Worm (Caenorhabditis elegans): ENCODE measurements around the gene mtp-18.

Gene mtp-18

DNA sequence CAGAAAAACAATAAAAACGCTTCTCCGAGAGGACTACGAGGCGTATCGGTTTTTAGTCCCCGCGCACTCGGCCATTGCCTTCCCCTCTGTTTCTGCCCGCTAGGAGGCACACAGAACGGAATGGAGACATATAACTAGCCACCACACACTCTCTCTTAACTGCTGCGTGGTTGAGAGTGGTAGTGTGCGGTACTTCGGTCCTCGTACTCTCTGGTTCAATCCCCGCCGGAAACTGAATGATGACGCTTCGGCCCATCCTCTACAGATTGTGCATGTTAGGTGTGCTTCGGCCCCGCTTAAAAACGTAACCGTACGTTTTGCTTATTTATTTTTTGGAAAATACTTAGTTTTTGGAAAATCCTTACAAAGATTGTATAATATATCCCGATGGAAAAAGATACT, 1.5 kb upstream of the mtp-18 start, which contains the start of gene T13C5.6 (continued):
- TF ChIP-seq mab-9 (GFP tag; IDR thresholded peaks at IDR 0.05): peak; percentile 85
- TF ChIP-seq sup-37 (GFP tag; optimal IDR thresholded peaks at IDR 0.05): peak; percentile 60
- TF ChIP-seq sox-4 (tag; optimal IDR thresholded peaks at IDR 0.05): peak; percentile 89
- peak; percentile 91 for TF ChIP-seq tbx-2 (tag; optimal IDR thresholded peaks at IDR 0.05)
- TF ChIP-seq ceh-88 (GFP tag; IDR thresholded peaks at IDR 0.05): peak; percentile 64
- peak; percentile 63 for TF ChIP-seq zip-4 (GFP tag; optimal IDR thresholded peaks at IDR 0.05)
- no peak for TF ChIP-seq sptf-1 (tag; optimal IDR thresholded peaks at IDR 0.05)
- peak; percentile 95 for TF ChIP-seq snu-23 (GFP tag; optimal IDR thresholded peaks at IDR 0.05)
- TF ChIP-seq mef-2 (tag; optimal IDR thresholded peaks at IDR 0.05): peak; percentile 22

DNA sequence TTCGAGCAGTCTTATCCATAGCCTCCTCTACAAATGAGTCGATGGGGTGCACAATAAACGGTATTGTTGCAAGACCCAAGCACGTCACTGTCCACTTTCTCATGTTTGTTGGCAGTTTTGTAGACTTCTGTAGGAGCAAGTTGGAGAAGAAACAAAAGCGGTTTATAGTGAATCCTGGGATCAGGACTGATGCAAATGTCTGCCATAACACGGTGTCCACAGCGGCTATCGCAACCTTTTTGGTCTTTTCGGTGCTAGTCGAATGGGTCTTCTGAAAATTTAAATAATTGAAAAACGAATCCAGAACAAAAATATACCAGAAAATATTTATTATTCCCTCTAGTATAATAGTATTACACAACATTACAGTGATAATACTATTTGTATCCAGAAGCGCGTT, 880 bp downstream of the mtp-18 start:
- TF ChIP-seq F16B12.6 (tag; optimal IDR thresholded peaks at IDR 0.05) (no peak), ceh-8 (GFP tag; optimal IDR thresholded peaks at IDR 0.05) (no peak), hlh-17 (GFP tag; optimal IDR thresholded peaks at IDR 0.05; ENCODE audit: borderline replicate concordance) (no peak), ets-5 (GFP tag; IDR thresholded peaks at IDR 0.05) (no peak), hlh-4 (tag; optimal IDR thresholded peaks at IDR 0.05) (no peak), lin-13 (GFP tag; optimal IDR thresholded peaks at IDR 0.05) (no peak), lin-14 (GFP tag; optimal IDR thresholded peaks at IDR 0.05) (no peak), grh-1 (GFP tag; IDR thresholded peaks at IDR 0.05) (no peak), pqm-1 (tag; optimal IDR thresholded peaks at IDR 0.05) (no peak), nhr-90 (tag; optimal IDR thresholded peaks at IDR 0.05; ENCODE audit: poor library complexity) (no peak), nhr-47 (tag; optimal IDR thresholded peaks at IDR 0.05) (no peak), jun-1 (tag; optimal IDR thresholded peaks at IDR 0.05) (no peak), nhr-77 (tag; optimal IDR thresholded peaks at IDR 0.05) (no peak), xbp-1 (tag; optimal IDR thresholded peaks at IDR 0.05) (no peak), tbx-2 (tag; optimal IDR thresholded peaks at IDR 0.05) (no peak)

DNA sequence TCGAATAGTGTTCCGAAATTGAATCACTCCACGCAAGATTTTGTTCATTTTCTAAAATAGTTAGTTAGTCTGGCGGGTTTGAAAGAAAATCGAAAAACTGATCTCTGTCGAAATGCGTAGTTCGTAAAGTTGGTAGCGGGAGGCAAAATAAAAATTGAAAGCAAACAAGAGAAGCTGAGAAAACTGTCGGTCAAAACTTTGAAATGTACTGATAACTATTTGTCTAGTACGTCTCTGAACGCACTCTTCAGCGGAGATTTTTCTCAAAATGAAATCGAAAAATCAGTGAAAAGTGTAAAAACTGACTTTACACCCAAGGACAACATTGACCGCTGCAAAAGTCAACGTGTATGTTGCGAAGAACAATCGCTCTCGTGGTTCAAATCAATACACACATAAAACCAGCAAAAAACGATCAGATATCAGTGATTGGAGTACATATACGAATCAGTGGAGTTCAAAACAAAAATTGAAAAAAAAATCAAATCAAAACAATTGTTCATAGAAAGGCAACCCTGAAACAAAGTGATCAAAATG, 1.4 kb downstream of the mtp-18 start, which contains the start of gene bca-1:
bca-1 (minus strand) TSS at position 51 of the 537 bp plus-strand sequence.
- TF ChIP-seq nhr-90 (tag; optimal IDR thresholded peaks at IDR 0.05; ENCODE audit: poor library complexity): peak; percentile 69
- TF ChIP-seq unc-130 (tag; optimal IDR thresholded peaks at IDR 0.05): peak; percentile 50
- peak; percentile 56 for TF ChIP-seq nhr-47 (tag; optimal IDR thresholded peaks at IDR 0.05)
- peak; percentile 82 for TF ChIP-seq nhr-85 (tag)
- TF ChIP-seq hpl-2 (GFP tag; optimal IDR thresholded peaks at IDR 0.05): no peak
- TF ChIP-seq nhr-20 (tag; optimal IDR thresholded peaks at IDR 0.05): peak; percentile 88
- TF ChIP-seq sox-4 (tag; optimal IDR thresholded peaks at IDR 0.05): no peak
- TF ChIP-seq jun-1 (tag; optimal IDR thresholded peaks at IDR 0.05): no peak
- peak; percentile 15 for TF ChIP-seq nhr-77 (tag; optimal IDR thresholded peaks at IDR 0.05)
- TF ChIP-seq zip-4 (GFP tag; optimal IDR thresholded peaks at IDR 0.05): no peak
- TF ChIP-seq rnt-1 (tag; optimal IDR thresholded peaks at IDR 0.05): peak; percentile 49
- peak; percentile 69 for TF ChIP-seq tbx-2 (tag; optimal IDR thresholded peaks at IDR 0.05)
- TF ChIP-seq xbp-1 (tag; optimal IDR thresholded peaks at IDR 0.05): peak; percentile 72
- peak; percentile 83 for TF ChIP-seq blmp-1 (tag; optimal IDR thresholded peaks at IDR 0.05)
- TF ChIP-seq elt-3 (tag; optimal IDR thresholded peaks at IDR 0.05): peak in 2 of 6 experiments; percentile 59 to 68
- peak; percentile 91 for TF ChIP-seq snu-23 (GFP tag; optimal IDR thresholded peaks at IDR 0.05)
- TF ChIP-seq nhr-28 (tag; optimal IDR thresholded peaks at IDR 0.05): no peak
- TF ChIP-seq C16A3.4 (tag; optimal IDR thresholded peaks at IDR 0.05): peak; percentile 44
- TF ChIP-seq grh-1 (GFP tag; IDR thresholded peaks at IDR 0.05): peak; percentile 40
- TF ChIP-seq fkh-8 (tag; optimal IDR thresholded peaks at IDR 0.05): no peak
- TF ChIP-seq dpl-1 (GFP tag; optimal IDR thresholded peaks at IDR 0.05): peak in 1 of 3 experiments; percentile 21
- peak in 1 of 2 experiments; percentile 16 for TF ChIP-seq lsy-2 (tag; optimal IDR thresholded peaks at IDR 0.05)
- peak in 1 of 2 experiments; percentile 69 for TF ChIP-seq mdl-1 (tag; optimal IDR thresholded peaks at IDR 0.05)
- no peak for TF ChIP-seq skn-1 (tag; optimal IDR thresholded peaks at IDR 0.05)
- no peak for TF ChIP-seq fkh-4 (tag; optimal IDR thresholded peaks at IDR 0.05; ENCODE audit: borderline replicate concordance)
- TF ChIP-seq ztf-4 (tag; optimal IDR thresholded peaks at IDR 0.05): peak; percentile 29
- TF ChIP-seq efl-1 (optimal IDR thresholded peaks at IDR 0.05): no peak
- peak in 1 of 2 experiments; percentile 84 for TF ChIP-seq efl-1 (GFP tag; optimal IDR thresholded peaks at IDR 0.05 in 1 of 2)
- peak; percentile 97 for TF ChIP-seq nhr-71 (tag; optimal IDR thresholded peaks at IDR 0.05)
- no peak for TF ChIP-seq aha-1 (tag; optimal IDR thresholded peaks at IDR 0.05)
- TF ChIP-seq lin-15B (tag; optimal IDR thresholded peaks at IDR 0.05): no peak
- no peak for TF ChIP-seq pax-3 (tag; optimal IDR thresholded peaks at IDR 0.05)
- TF ChIP-seq nhr-19 (GFP tag; conservative IDR thresholded peaks at IDR 0.05): peak; percentile 97
- no peak for TF ChIP-seq isw-1 (GFP tag; IDR thresholded peaks at IDR 0.05)
- no peak for TF ChIP-seq ama-1 (optimal IDR thresholded peaks at IDR 0.05)
